Worm (Caenorhabditis elegans) whole organism, L3 larva: ENCODE data around the gene papl-1.

Experiments
- aly-2 ChIP-seq: fragments of 150-350 bp; optimal IDR thresholded peaks from 2 replicates; lab custom pipeline; 2014; ENCODE audit warnings: missing biosample characterization, missing genetic modification characterization
- ama-1 ChIP-seq: fragments of 150-350 bp; optimal IDR thresholded peaks from 2 replicates; lab custom pipeline; 2018
- ceh-16 ChIP-seq: sonication (generic microtip); optimal IDR thresholded peaks from 2 replicates; lab custom pipeline; 2017; ENCODE audit warnings: missing biosample characterization, missing genetic modification characterization
- ceh-82 ChIP-seq: fragments of 150-350 bp; optimal IDR thresholded peaks from 2 replicates; lab custom pipeline; 2014; ENCODE audit warnings: missing biosample characterization, missing genetic modification characterization
- daf-12 ChIP-seq: fragments of 150-350 bp; optimal IDR thresholded peaks from 2 replicates; lab custom pipeline; 2014; ENCODE audit warnings: missing biosample characterization, missing genetic modification reagents, missing genetic modification characterization
- egl-27 ChIP-seq: sonication (generic microtip); optimal IDR thresholded peaks from 4 replicates; lab custom pipeline; 2017; ENCODE audit warnings: missing biosample characterization, missing genetic modification reagents, missing genetic modification characterization
- elt-2 ChIP-seq: sonication (generic microtip); optimal IDR thresholded peaks from 2 replicates; lab custom pipeline; 2016; ENCODE audit warnings: missing genetic modification reagents, mild to moderate bottlenecking, missing genetic modification characterization, missing compliant biosample characterization
- elt-3 ChIP-seq, 3 experiments: fragments of 150-350 bp in 1 of 3; sonication (generic microtip) in 2 of 3; optimal IDR thresholded peaks; 2 replicates in 2 of 3; 4 replicates in 1 of 3; lab custom pipeline; 2014 to 2017; ENCODE audit warnings: missing biosample characterization in 3 of 3, missing genetic modification characterization in 3 of 3
- eor-1 ChIP-seq, 2 experiments: fragments of 150-350 bp; optimal IDR thresholded peaks; 2 replicates each; lab custom pipeline; 2014 to 2018; ENCODE audit warnings: missing biosample characterization in 2 of 2, missing genetic modification characterization in 2 of 2
- fkh-10 ChIP-seq: sonication (generic microtip); optimal IDR thresholded peaks from 2 replicates; lab custom pipeline; 2017; ENCODE audit warnings: missing biosample characterization, missing genetic modification reagents, missing genetic modification characterization
- fkh-2 ChIP-seq: fragments of 150-350 bp; optimal IDR thresholded peaks from 2 replicates; lab custom pipeline; 2014; ENCODE audit warnings: missing biosample characterization, missing genetic modification reagents, missing genetic modification characterization
- jun-1 ChIP-seq: fragments of 150-350 bp; optimal IDR thresholded peaks from 2 replicates; lab custom pipeline; 2014; ENCODE audit warnings: missing biosample characterization, missing genetic modification reagents, missing genetic modification characterization
- lin-15B ChIP-seq: fragments of 150-350 bp; optimal IDR thresholded peaks from 2 replicates; lab custom pipeline; 2014; ENCODE audit warnings: missing biosample characterization, missing genetic modification characterization
- mdl-1 ChIP-seq: fragments of 150-350 bp; optimal IDR thresholded peaks from 2 replicates; lab custom pipeline; 2014; ENCODE audit warnings: missing biosample characterization, missing genetic modification characterization
- mml-1 ChIP-seq: fragments of 150-350 bp; sonication (generic microtip); optimal IDR thresholded peaks from 3 replicates; lab custom pipeline; 2014; ENCODE audit warnings: missing biosample characterization, missing genetic modification characterization
- nfya-1 ChIP-seq: sonication (generic microtip); optimal IDR thresholded peaks from 2 replicates; lab custom pipeline; 2017; ENCODE audit warnings: missing genetic modification characterization, mild to moderate bottlenecking, missing compliant biosample characterization, antibody characterized with exemption, moderate library complexity; ENCODE audit not compliant: insufficient read depth
- nhr-11 ChIP-seq: fragments of 150-350 bp; optimal IDR thresholded peaks from 2 replicates; lab custom pipeline; 2014; ENCODE audit warnings: missing biosample characterization, missing genetic modification characterization
- nhr-12 ChIP-seq: fragments of 150-350 bp; optimal IDR thresholded peaks from 2 replicates; lab custom pipeline; 2014; ENCODE audit warnings: missing biosample characterization, missing genetic modification characterization
- nhr-23 ChIP-seq: fragments of 150-350 bp; optimal IDR thresholded peaks from 2 replicates; lab custom pipeline; 2014; ENCODE audit warnings: missing biosample characterization, missing genetic modification reagents, missing genetic modification characterization
- nhr-237 ChIP-seq: fragments of 150-350 bp; optimal IDR thresholded peaks from 2 replicates; lab custom pipeline; 2014; ENCODE audit warnings: missing biosample characterization, missing genetic modification characterization
- nhr-25 ChIP-seq: sonication (generic microtip); optimal IDR thresholded peaks from 2 replicates; lab custom pipeline; 2017; ENCODE audit warnings: missing biosample characterization, missing genetic modification characterization
- nhr-28 ChIP-seq: fragments of 150-350 bp; optimal IDR thresholded peaks from 2 replicates; lab custom pipeline; 2014; ENCODE audit warnings: missing biosample characterization, missing genetic modification characterization
- nhr-43 ChIP-seq: sonication (generic microtip); optimal IDR thresholded peaks from 2 replicates; lab custom pipeline; 2016; ENCODE audit warnings: mild to moderate bottlenecking, missing genetic modification characterization, missing compliant biosample characterization; ENCODE audit not compliant: poor library complexity, severe bottlenecking
- nhr-67 ChIP-seq: fragments of 150-350 bp; optimal IDR thresholded peaks from 2 replicates; lab custom pipeline; 2014; ENCODE audit warnings: missing biosample characterization, missing genetic modification characterization
- nhr-77 ChIP-seq: fragments of 150-350 bp; optimal IDR thresholded peaks from 2 replicates; lab custom pipeline; 2014; ENCODE audit warnings: missing biosample characterization, missing genetic modification characterization
- pha-4 ChIP-seq: fragments of 150-350 bp; optimal IDR thresholded peaks from 2 replicates; lab custom pipeline; 2014; ENCODE audit warnings: missing biosample characterization, missing genetic modification reagents, missing genetic modification characterization
- pqm-1 ChIP-seq: fragments of 150-350 bp; optimal IDR thresholded peaks from 2 replicates; lab custom pipeline; 2017; ENCODE audit warnings: missing biosample characterization, missing genetic modification characterization, inconsistent platforms
- sea-2 ChIP-seq: fragments of 150-350 bp; sonication (generic microtip); optimal IDR thresholded peaks from 4 replicates; lab custom pipeline; 2014; ENCODE audit warnings: missing biosample characterization, missing genetic modification reagents, missing genetic modification characterization
- skn-1 ChIP-seq: fragments of 150-350 bp; optimal IDR thresholded peaks from 2 replicates; lab custom pipeline; 2014; ENCODE audit warnings: missing biosample characterization, missing genetic modification characterization
- snpc-4 ChIP-seq: fragments of 150-350 bp; optimal IDR thresholded peaks from 2 replicates; lab custom pipeline; 2014; ENCODE audit warnings: missing biosample characterization, missing genetic modification characterization
- tbx-2 ChIP-seq: sonication (generic microtip); optimal IDR thresholded peaks from 2 replicates; lab custom pipeline; 2016; ENCODE audit warnings: mild to moderate bottlenecking, missing genetic modification characterization, missing compliant biosample characterization
- unc-39 ChIP-seq: sonication (generic microtip); optimal IDR thresholded peaks from 4 replicates; lab custom pipeline; 2017; ENCODE audit warnings: missing biosample characterization, missing genetic modification characterization
- unc-62 ChIP-seq: fragments of 150-350 bp; sonication (generic microtip); optimal IDR thresholded peaks from 4 replicates; lab custom pipeline; 2014; ENCODE audit warnings: missing biosample characterization, missing genetic modification reagents, missing genetic modification characterization
- ztf-11 ChIP-seq: fragments of 150-350 bp; optimal IDR thresholded peaks from 2 replicates; lab custom pipeline; 2014; ENCODE audit warnings: missing biosample characterization, missing genetic modification characterization
- ztf-4 ChIP-seq: fragments of 150-350 bp; optimal IDR thresholded peaks from 2 replicates; lab custom pipeline; 2014; ENCODE audit warnings: missing biosample characterization, missing genetic modification characterization

The papl-1 gene

ce11 chrV:12743778-12744502, 15.6 kb downstream of the papl-1 start:
- TF ChIP-seq elt-2 (tag; lab: Kevin White, UChicago) (peak; percentile 28), nhr-25 (no peak)
- TF ChIP-seq, all 47 proteins: peak for 1

- peak; percentile 62 for TF ChIP-seq skn-1 (tag; lab: Kevin White, UChicago)
- no peak for TF ChIP-seq nhr-12
- peak; percentile 95 for TF ChIP-seq elt-2 (tag; lab: Kevin White, UChicago)
These were observed 17.9 kb downstream of the papl-1 start, which contains the start of gene hrg-7 for ce11 chrV:12741684-12742083. Gene hrg-7 (plus strand): TSS chrV:12742041.

ce11 chrV:12736166-12736753, 23.3 kb downstream of the papl-1 start, which contains the start of gene cky-1:
Gene cky-1 (plus strand): TSS chrV:12736703.
- peak; percentile 19 for TF ChIP-seq pha-4 (tag; lab: Kevin White, UChicago)
- no peak for TF ChIP-seq daf-12

ce11 chrV:12733465-12734248, 25.9 kb downstream of the papl-1 start, which contains the start of the genes dhs-21 and xbx-9:
Gene dhs-21 (minus strand): TSS chrV:12733645.
Gene xbx-9 (plus strand): TSS chrV:12734198.
- TF ChIP-seq eor-1 (tag; optimal IDR thresholded peaks at IDR 0.05; lab: Kevin White, UChicago) (no peak), nhr-23 (no peak), lin-15B (no peak), aly-2 (tag; lab: Kevin White, UChicago) (no peak), elt-2 (tag; lab: Kevin White, UChicago) (peak; percentile 79), mml-1 (tag; lab: Kevin White, UChicago) (no peak), nhr-11 (tag; lab: Kevin White, UChicago) (no peak), tbx-2 (tag; lab: Kevin White, UChicago) (no peak), ceh-16 (tag; lab: Kevin White, UChicago) (no peak), nhr-67 (tag; lab: Kevin White, UChicago) (no peak), pqm-1 (tag; lab: Kevin White, UChicago) (peak; percentile 86), nhr-237 (tag; lab: Kevin White, UChicago) (no peak), elt-3 (tag; optimal IDR thresholded peaks at IDR 0.05; lab: Kevin White, UChicago) (peak in 1 of 3 experiments; percentile 26), ama-1 (lab: Kevin White, UChicago) (no peak), pha-4 (tag; lab: Kevin White, UChicago) (peak; percentile 12), unc-39 (tag; lab: Kevin White, UChicago) (no peak), sea-2 (GFP tag; lab: Kevin White, UChicago) (no peak), nhr-77 (tag; lab: Kevin White, UChicago) (no peak), snpc-4 (tag; lab: Kevin White, UChicago) (no peak), mdl-1 (tag; lab: Kevin White, UChicago) (no peak), nhr-28 (tag; lab: Kevin White, UChicago) (no peak), fkh-10 (GFP tag; lab: Kevin White, UChicago) (no peak), jun-1 (peak; percentile 54), ceh-82 (no peak), ztf-4 (no peak), fkh-2 (tag; lab: Kevin White, UChicago) (no peak), nhr-43 (tag; lab: Kevin White, UChicago) (no peak), egl-27 (tag; lab: Kevin White, UChicago) (no peak), unc-62 (no peak), ztf-11 (no peak), nfya-1 (tag; lab: Kevin White, UChicago) (no peak)
- TF ChIP-seq, all 47 proteins: peak for 5
